Worm (Caenorhabditis elegans): Measurements from ENCODE around the gene R09H10.5.

- TF ChIP-seq nhr-11 (tag; optimal IDR thresholded peaks at IDR 0.05) (no peak), K02D7.2 (tag; optimal IDR thresholded peaks at IDR 0.05) (no peak), ceh-24 (tag; optimal IDR thresholded peaks at IDR 0.05) (no peak), elt-2 (tag; optimal IDR thresholded peaks at IDR 0.05) (no peak), pqm-1 (tag; optimal IDR thresholded peaks at IDR 0.05) (no peak), pat-9 (tag; optimal IDR thresholded peaks at IDR 0.05) (no peak), dve-1 (tag; optimal IDR thresholded peaks at IDR 0.05) (no peak), ama-1 (optimal IDR thresholded peaks at IDR 0.05) (no peak), ceh-30 (tag; optimal IDR thresholded peaks at IDR 0.05) (no peak)
Measured at ce11 chrIV:10664134-10664533, 35.5 kb upstream of the R09H10.5 start, which contains the start of gene K08C7.7.
